Worm (Caenorhabditis elegans) whole organism, midembryonic: ENCODE results near the gene sri-43.
"Not testable (repeated sequence)": the region's sequence is repeated elsewhere in the genome, so short reads cannot be mapped to it uniquely, and the experiment has no call there.

ENCODE experiments used
- T22C8.4 ChIP-seq: fragments of 200-800 bp; sonication (Bioruptor generic); IDR thresholded peaks from 2 replicates; pipeline ENCODE4 v1.3.6; 2022; ENCODE audit warnings: missing genetic modification characterization, missing compliant biosample characterization
- cog-1 ChIP-seq: sonication (generic microtip); optimal IDR thresholded peaks from 2 replicates; lab custom pipeline; 2016; ENCODE audit warnings: missing genetic modification characterization, missing compliant biosample characterization
- flt-1 ChIP-seq: fragments of 200-800 bp; sonication (Bioruptor generic); IDR thresholded peaks from 2 replicates; pipeline ENCODE4 v1.3.6; 2022; ENCODE audit warnings: missing genetic modification characterization, missing compliant biosample characterization
- klf-2 ChIP-seq: fragments of 200-800 bp; sonication (Bioruptor generic); conservative IDR thresholded peaks from 2 replicates; pipeline ENCODE4 v1.3.6; 2022; ENCODE audit warnings: missing genetic modification reagents, missing genetic modification characterization, missing compliant biosample characterization
- med-1 ChIP-seq: sonication (generic microtip); optimal IDR thresholded peaks from 2 replicates; lab custom pipeline; 2017; ENCODE audit warnings: missing genetic modification characterization, mild to moderate bottlenecking, missing compliant biosample characterization, antibody characterized with exemption, missing genetic modification reagents; ENCODE audit not compliant: insufficient read depth
- ref-1 ChIP-seq: fragments of 200-800 bp; sonication (Bioruptor generic); conservative IDR thresholded peaks from 2 replicates; pipeline ENCODE4 v1.3.6; 2022; ENCODE audit warnings: missing genetic modification reagents, missing genetic modification characterization, missing compliant biosample characterization
- tab-1 ChIP-seq: fragments of 200-800 bp; sonication (Bioruptor generic); IDR thresholded peaks from 2 replicates; pipeline ENCODE4 v1.3.6; 2022; ENCODE audit warnings: missing genetic modification characterization, missing compliant biosample characterization
- ztf-23 ChIP-seq: fragments of 200-800 bp; sonication (Bioruptor generic); IDR thresholded peaks from 2 replicates; pipeline ENCODE4 v1.3.6; 2022; ENCODE audit warnings: missing genetic modification reagents, missing genetic modification characterization, missing compliant biosample characterization
- ztf-29 ChIP-seq: fragments of 200-800 bp; sonication (Bioruptor generic); IDR thresholded peaks from 2 replicates; pipeline ENCODE4 v1.3.6; 2022; ENCODE audit warnings: missing genetic modification reagents, missing genetic modification characterization, missing compliant biosample characterization

DNA sequence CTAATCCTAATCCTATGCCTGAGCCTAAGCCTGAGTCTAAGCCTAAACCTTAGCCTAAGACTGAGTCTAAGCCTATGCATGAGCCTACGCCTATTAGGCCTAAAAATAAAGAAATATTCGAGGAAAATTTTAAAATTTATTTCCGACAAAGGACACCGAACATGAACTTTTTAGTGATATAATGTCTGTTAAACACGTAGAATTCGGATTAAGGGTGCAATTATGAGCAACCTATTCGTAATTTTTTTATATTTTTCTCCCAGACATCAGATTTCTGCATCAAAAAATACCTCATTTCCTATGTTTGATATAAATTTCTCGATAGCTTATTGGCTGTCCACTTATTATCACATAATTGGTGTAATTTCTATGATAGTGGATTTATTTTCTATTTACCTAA is 44.6 kb upstream of the sri-43 start, which contains the start of gene Y27F2A.11:
- TF ChIP-seq flt-1 (GFP tag; lab: Robert Waterston, UW); ztf-23 (GFP tag; lab: Robert Waterston, UW); ref-1 (GFP tag; lab: Robert Waterston, UW); T22C8.4 (GFP tag; lab: Robert Waterston, UW); med-1; cog-1 (tag; lab: Kevin White, UChicago); tab-1 (GFP tag; lab: Robert Waterston, UW); klf-2; ztf-29 (GFP tag; lab: Robert Waterston, UW): not testable (repeated sequence)
